Fruit fly (Drosophila melanogaster) whole organism, embryonic: ENCODE measurements around the gene CG9691.

Source experiments
- Ada2b ChIP-seq: fragments of 200-800 bp; sonication (Bioruptor generic); IDR thresholded peaks from 2 replicates; pipeline ENCODE4 v1.3.6; 2022; ENCODE audit warnings: missing biosample characterization, missing genetic modification characterization
- Antp ChIP-seq: fragments of 200-800 bp; sonication (Bioruptor generic); optimal IDR thresholded peaks from 3 replicates; lab custom pipeline; 2016; ENCODE audit warnings: missing biosample characterization, missing genetic modification characterization
- Atf-2 ChIP-seq: fragments of 200-800 bp; sonication (Bioruptor generic); optimal IDR thresholded peaks from 2 replicates; lab custom pipeline; 2016; ENCODE audit warnings: missing biosample characterization, missing genetic modification characterization
- Bteb2 ChIP-seq: fragments of 200-800 bp; sonication (Bioruptor generic); optimal IDR thresholded peaks from 2 replicates; lab custom pipeline; 2016; ENCODE audit warnings: missing biosample characterization, missing genetic modification characterization
- CG10366 ChIP-seq: fragments of 200-800 bp; sonication (Bioruptor generic); IDR thresholded peaks from 2 replicates; pipeline ENCODE4 v1.3.6; 2022; ENCODE audit warnings: missing biosample characterization, missing genetic modification characterization
- CG11456 ChIP-seq: fragments of 200-800 bp; sonication (Bioruptor generic); IDR thresholded peaks from 3 replicates; pipeline ENCODE4 v1.3.6; 2022; ENCODE audit warnings: missing biosample characterization, missing genetic modification characterization
- CG11504 ChIP-seq: fragments of 200-800 bp; sonication (Bioruptor generic); optimal IDR thresholded peaks from 3 replicates; lab custom pipeline; 2019; ENCODE audit warnings: missing biosample characterization, mild to moderate bottlenecking, missing genetic modification characterization, moderate library complexity
- CG14050 ChIP-seq: fragments of 200-800 bp; sonication (Bioruptor generic); IDR thresholded peaks from 3 replicates; pipeline ENCODE4 v1.3.6; 2022; ENCODE audit warnings: missing biosample characterization, missing genetic modification characterization
- CG14441 ChIP-seq: fragments of 200-800 bp; sonication (Bioruptor generic); IDR thresholded peaks from 2 replicates; pipeline ENCODE4 v1.3.6; 2022; ENCODE audit warnings: missing biosample characterization, missing genetic modification characterization
- CG2889 ChIP-seq: fragments of 200-800 bp; sonication (Bioruptor generic); IDR thresholded peaks from 3 replicates; pipeline ENCODE4 v1.3.6; 2022; ENCODE audit warnings: missing biosample characterization, missing genetic modification characterization
- CG32532 ChIP-seq: fragments of 200-800 bp; sonication (Bioruptor generic); IDR thresholded peaks from 2 replicates; pipeline ENCODE4 v1.3.6; 2022; ENCODE audit warnings: missing biosample characterization, missing genetic modification characterization
- CG32772 ChIP-seq: fragments of 200-800 bp; sonication (Bioruptor generic); IDR thresholded peaks from 2 replicates; pipeline ENCODE4 v1.3.6; 2022; ENCODE audit warnings: missing biosample characterization, missing genetic modification characterization
- CG3995 ChIP-seq: fragments of 200-800 bp; sonication (Bioruptor generic); optimal IDR thresholded peaks from 3 replicates; lab custom pipeline; 2016; ENCODE audit warnings: missing biosample characterization, missing genetic modification characterization
- CG5953 ChIP-seq: fragments of 200-800 bp; sonication (Bioruptor generic); IDR thresholded peaks from 2 replicates; pipeline ENCODE4 v1.3.6; 2022; ENCODE audit warnings: missing biosample characterization, missing genetic modification characterization
- CG6689 ChIP-seq: fragments of 200-800 bp; sonication (Bioruptor generic); IDR thresholded peaks from 2 replicates; pipeline ENCODE4 v1.3.6; 2022; ENCODE audit warnings: missing biosample characterization, missing genetic modification characterization
- CG7357 ChIP-seq: fragments of 200-800 bp; sonication (Bioruptor generic); IDR thresholded peaks from 3 replicates; pipeline ENCODE4 v1.3.6; 2022; ENCODE audit warnings: missing biosample characterization, missing genetic modification characterization
- CG7372 ChIP-seq: fragments of 200-800 bp; sonication (Bioruptor generic); IDR thresholded peaks from 2 replicates; pipeline ENCODE4 v1.3.6; 2022; ENCODE audit warnings: missing biosample characterization, missing genetic modification characterization
- CG9932 ChIP-seq: fragments of 200-800 bp; sonication (Bioruptor generic); IDR thresholded peaks from 2 replicates; pipeline ENCODE4 v1.3.6; 2022; ENCODE audit warnings: missing biosample characterization, missing genetic modification characterization
- E2f1 ChIP-seq: fragments of 200-800 bp; sonication (Bioruptor generic); IDR thresholded peaks from 2 replicates; pipeline ENCODE4 v1.3.6; 2022; ENCODE audit warnings: missing biosample characterization, missing genetic modification characterization
- Ets65A ChIP-seq: fragments of 200-800 bp; sonication (Bioruptor generic); peaks from one replicate; lab custom pipeline; 2016; ENCODE audit warnings: missing biosample characterization, missing genetic modification characterization
- H2.0 ChIP-seq: fragments of 200-800 bp; sonication (Bioruptor generic); IDR thresholded peaks from 2 replicates; pipeline ENCODE4 v1.3.6; 2022; ENCODE audit warnings: missing biosample characterization, missing genetic modification characterization
- Lim3 ChIP-seq: fragments of 200-800 bp; sonication (Bioruptor generic); IDR thresholded peaks from 2 replicates; pipeline ENCODE4 v1.3.6; 2022; ENCODE audit warnings: missing biosample characterization, missing genetic modification characterization
- NFAT ChIP-seq: fragments of 200-800 bp; sonication (Bioruptor generic); IDR thresholded peaks from 2 replicates; pipeline ENCODE4 v1.3.6; 2022; ENCODE audit warnings: missing biosample characterization, missing genetic modification characterization
- Oaz ChIP-seq: fragments of 200-800 bp; sonication (Bioruptor generic); IDR thresholded peaks from 2 replicates; pipeline ENCODE4 v1.3.6; 2022; ENCODE audit warnings: missing biosample characterization, missing genetic modification characterization
- Optix ChIP-seq: fragments of 200-800 bp; sonication (Bioruptor generic); IDR thresholded peaks from 3 replicates; pipeline ENCODE4 v1.3.6; 2022; ENCODE audit warnings: missing biosample characterization, missing genetic modification characterization
- Rfx ChIP-seq: fragments of 200-800 bp; sonication (Bioruptor generic); IDR thresholded peaks from 2 replicates; pipeline ENCODE4 v1.3.6; 2022; ENCODE audit warnings: missing biosample characterization, missing genetic modification characterization
- Rx ChIP-seq: fragments of 200-800 bp; sonication (Bioruptor generic); IDR thresholded peaks from 2 replicates; pipeline ENCODE4 v1.3.6; 2022; ENCODE audit warnings: missing biosample characterization, missing genetic modification characterization
- Sox102F ChIP-seq: fragments of 200-800 bp; sonication (Bioruptor generic); optimal IDR thresholded peaks from 2 replicates; lab custom pipeline; 2018; ENCODE audit warnings: missing biosample characterization, mild to moderate bottlenecking, missing genetic modification characterization, moderate library complexity
- ap ChIP-seq: fragments of 200-800 bp; sonication (Bioruptor generic); IDR thresholded peaks from 2 replicates; pipeline ENCODE4 v1.3.6; 2022; ENCODE audit warnings: missing biosample characterization, missing genetic modification characterization
- ase ChIP-seq: fragments of 200-800 bp; sonication (Bioruptor generic); IDR thresholded peaks from 3 replicates; pipeline ENCODE4 v1.3.6; 2022; ENCODE audit warnings: missing biosample characterization, missing genetic modification characterization
- crp ChIP-seq, 2 experiments: fragments of 200-800 bp; sonication (Bioruptor generic); optimal IDR thresholded peaks; 2 replicates in 1 of 2; 3 replicates in 1 of 2; lab custom pipeline; 2017; ENCODE audit warnings: missing biosample characterization in 2 of 2, missing genetic modification characterization in 2 of 2, mild to moderate bottlenecking in 1 of 2, moderate library complexity in 1 of 2
- dysf ChIP-seq: fragments of 200-800 bp; sonication (Bioruptor generic); IDR thresholded peaks from 3 replicates; pipeline ENCODE4 v1.3.6; 2022; ENCODE audit warnings: missing biosample characterization, missing genetic modification characterization
- hkb ChIP-seq, 2 experiments: fragments of 200-800 bp in 1 of 2; fragments of >200 bp in 1 of 2; sonication (Bioruptor generic) in 1 of 2; IDR thresholded peaks in 1 of 2; optimal IDR thresholded peaks in 1 of 2; 2 replicates each; pipeline versions ENCODE4 v1.3.6 to Lab custom; 2017 to 2022; ENCODE audit warnings: missing biosample characterization in 1 of 2, missing genetic modification characterization in 1 of 2
- ken ChIP-seq: fragments of 200-800 bp; sonication (Bioruptor generic); IDR thresholded peaks from 3 replicates; pipeline ENCODE4 v1.3.6; 2022; ENCODE audit warnings: missing biosample characterization, missing genetic modification characterization
- lmd ChIP-seq: fragments of 200-800 bp; sonication (Bioruptor generic); IDR thresholded peaks from 2 replicates; pipeline ENCODE4 v1.3.6; 2022; ENCODE audit warnings: missing biosample characterization, missing genetic modification characterization
- maf-S ChIP-seq: fragments of 200-800 bp; sonication (Bioruptor generic); optimal IDR thresholded peaks from 2 replicates; lab custom pipeline; 2016; ENCODE audit warnings: missing biosample characterization, missing genetic modification characterization
- pan ChIP-seq, 4 experiments: fragments of >200 bp in 3 of 4; fragments of 200-800 bp in 1 of 4; sonication (Bioruptor generic) in 1 of 4; optimal IDR thresholded peaks in 3 of 4; IDR thresholded peaks in 1 of 4; 2 replicates each; pipeline versions ENCODE4 v1.3.6 to Lab custom; 2017 to 2022; ENCODE audit warnings: missing biosample characterization in 2 of 4, missing genetic modification characterization in 2 of 4, mixed read lengths in 1 of 4
- phol ChIP-seq: fragments of 200-800 bp; sonication (Bioruptor generic); optimal IDR thresholded peaks from 3 replicates; lab custom pipeline; 2018; ENCODE audit warnings: missing biosample characterization, mild to moderate bottlenecking, missing genetic modification characterization, moderate library complexity
- prd ChIP-seq, 3 experiments: fragments of >200 bp in 2 of 3; fragments of 200-800 bp in 1 of 3; sonication (Bioruptor generic) in 1 of 3; optimal IDR thresholded peaks in 2 of 3; IDR thresholded peaks in 1 of 3; 2 replicates in 2 of 3; 3 replicates in 1 of 3; pipeline versions ENCODE4 v1.3.6 to Lab custom; 2017 to 2022; ENCODE audit warnings: missing biosample characterization in 1 of 3, missing genetic modification characterization in 1 of 3
- row ChIP-seq: fragments of 200-800 bp; sonication (Bioruptor generic); IDR thresholded peaks from 3 replicates; pipeline ENCODE4 v1.3.6; 2022; ENCODE audit warnings: missing biosample characterization, missing genetic modification characterization
- salm ChIP-seq: fragments of 200-800 bp; sonication (Bioruptor generic); optimal IDR thresholded peaks from 2 replicates; lab custom pipeline; 2018; ENCODE audit warnings: missing biosample characterization, mild to moderate bottlenecking, missing genetic modification characterization
- sens ChIP-seq: fragments of 200-800 bp; sonication (Bioruptor generic); peaks from one replicate; lab custom pipeline; 2016; ENCODE audit warnings: missing biosample characterization, missing genetic modification characterization
- seq ChIP-seq: fragments of 200-800 bp; sonication (Bioruptor generic); IDR thresholded peaks from 2 replicates; pipeline ENCODE4 v1.3.6; 2022; ENCODE audit warnings: missing biosample characterization, missing genetic modification characterization
- sisA ChIP-seq: fragments of 200-800 bp; sonication (Bioruptor generic); IDR thresholded peaks from 2 replicates; pipeline ENCODE4 v1.3.6; 2022; ENCODE audit warnings: missing biosample characterization, missing genetic modification characterization
- slbo ChIP-seq: fragments of 200-800 bp; sonication (Bioruptor generic); IDR thresholded peaks from 2 replicates; pipeline ENCODE4 v1.3.6; 2022; ENCODE audit warnings: missing biosample characterization, missing genetic modification characterization
- sr ChIP-seq: fragments of 200-800 bp; sonication (Bioruptor generic); IDR thresholded peaks from 3 replicates; pipeline ENCODE4 v1.3.6; 2022; ENCODE audit warnings: missing biosample characterization, missing genetic modification characterization
- ssp ChIP-seq: fragments of 200-800 bp; sonication (Bioruptor generic); IDR thresholded peaks from 2 replicates; pipeline ENCODE4 v1.3.6; 2022; ENCODE audit warnings: missing biosample characterization, missing genetic modification characterization
- stc ChIP-seq: fragments of 200-800 bp; sonication (Bioruptor generic); IDR thresholded peaks from 2 replicates; pipeline ENCODE4 v1.3.6; 2022; ENCODE audit warnings: missing biosample characterization, missing genetic modification characterization
- ttk ChIP-seq: fragments of 200-800 bp; sonication (Bioruptor generic); IDR thresholded peaks from 2 replicates; pipeline ENCODE4 v2.1.2; 2022; ENCODE audit warnings: missing biosample characterization, missing genetic modification characterization
- yki ChIP-seq: fragments of >200 bp; optimal IDR thresholded peaks from 3 replicates; lab custom pipeline; 2018

Gene CG9691

dm6 chrX:9909384-9909783 lies 25.1 kb downstream of the CG9691 start:
- TF ChIP-seq CG6689 (GFP tag; lab: Robert Waterston, UW) (0 out of 2 replicates have a peak, but pooled peaks have one; percentile 19), seq (0 out of 2 replicates have a peak, but pooled peaks have one; percentile 18), CG3995 (GFP tag; lab: Kevin White, UChicago) (peak; percentile 65), ttk (peak; percentile 37; the same call in 1 of the 2 replicates), dysf (GFP tag; lab: Robert Waterston, UW) (peak; percentile 36; the same call in 1 of the 3 replicates), CG32772 (0 out of 2 replicates have a peak, but pooled peaks have one; percentile 32), ap (GFP tag; lab: Robert Waterston, UW) (peak; percentile 31; the same call in 1 of the 2 replicates), slbo (GFP tag; lab: Robert Waterston, UW) (peak; percentile 45), CG32532 (GFP tag; lab: Robert Waterston, UW) (peak; percentile 19; the same call in 1 of the 2 replicates), H2.0 (GFP tag; lab: Robert Waterston, UW) (peak; percentile 27; the same call in 1 of the 2 replicates), ken (GFP tag; lab: Robert Waterston, UW) (peak; percentile 48; the same call in 1 of the 3 replicates), Ets65A (peak; percentile 90), CG14050 (GFP tag; lab: Robert Waterston, UW) (no peak), sr (GFP tag; lab: Robert Waterston, UW) (peak; percentile 21; the same call in 1 of the 3 replicates), Rfx (GFP tag; lab: Robert Waterston, UW) (peak; percentile 64), Lim3 (GFP tag; lab: Robert Waterston, UW) (no peak), row (GFP tag; lab: Robert Waterston, UW) (peak; percentile 29; the same call in 1 of the 3 replicates), CG14441 (peak; percentile 39; the same call in 1 of the 2 replicates), stc (GFP tag; lab: Robert Waterston, UW) (0 out of 2 replicates have a peak, but pooled peaks have one; percentile 22), Ada2b (peak; percentile 37; the same call in 1 of the 2 replicates), ase (GFP tag; lab: Robert Waterston, UW) (0 out of 3 replicates have a peak, but pooled peaks have one; percentile 28), CG11456 (GFP tag; lab: Robert Waterston, UW) (0 out of 3 replicates have a peak, but pooled peaks have one; percentile 49), prd (optimal IDR thresholded peaks at IDR 0.05; lab: Kevin White, UChicago) (no peak), prd (GFP tag; IDR thresholded peaks at IDR 0.05; lab: Robert Waterston, UW) (peak; percentile 34; the same call in 1 of the 3 replicates), ssp (GFP tag; lab: Robert Waterston, UW) (no peak), CG7357 (GFP tag; lab: Robert Waterston, UW) (0 out of 3 replicates have a peak, but pooled peaks have one; percentile 26), Atf-2 (GFP tag; lab: Kevin White, UChicago) (no peak), CG11504 (tag; lab: Kevin White, UChicago) (peak; percentile 20), Sox102F (GFP tag; lab: Kevin White, UChicago) (peak; percentile 1), sens (peak; percentile 58), NFAT (GFP tag; lab: Robert Waterston, UW) (0 out of 2 replicates have a peak, but pooled peaks have one; percentile 30), salm (tag; lab: Kevin White, UChicago) (no peak), CG2889 (0 out of 3 replicates have a peak, but pooled peaks have one; percentile 12), pan (optimal IDR thresholded peaks at IDR 0.05; lab: Kevin White, UChicago) (no peak), pan (GFP tag; optimal IDR thresholded peaks at IDR 0.05 in 1 of 2, IDR thresholded peaks at IDR 0.05 in 1 of 2) (peak in 1 of 2 experiments; percentile 45), lmd (GFP tag; lab: Robert Waterston, UW) (peak; percentile 43; the same call in 1 of the 2 replicates), Optix (GFP tag; lab: Robert Waterston, UW) (no peak), phol (tag; lab: Kevin White, UChicago) (no peak), maf-S (no peak), hkb (optimal IDR thresholded peaks at IDR 0.05; lab: Kevin White, UChicago) (no peak), hkb (GFP tag; IDR thresholded peaks at IDR 0.05; lab: Robert Waterston, UW) (peak; percentile 37; the same call in 1 of the 2 replicates), CG5953 (GFP tag; lab: Robert Waterston, UW) (0 out of 2 replicates have a peak, but pooled peaks have one; percentile 35), sisA (GFP tag; lab: Robert Waterston, UW) (peak; percentile 44), Bteb2 (GFP tag; lab: Kevin White, UChicago) (no peak), Antp (peak; percentile 2), CG9932 (peak; percentile 39), yki (lab: Kevin White, UChicago) (no peak), CG7372 (GFP tag; lab: Robert Waterston, UW) (no peak), E2f1 (GFP tag; lab: Robert Waterston, UW) (peak; percentile 9; the same call in 1 of the 2 replicates), CG10366 (GFP tag; lab: Robert Waterston, UW) (peak; percentile 13; the same call in 1 of the 2 replicates), crp (GFP tag; optimal IDR thresholded peaks at IDR 0.05; lab: Kevin White, UChicago) (peak in 1 of 2 experiments; percentile 13), Rx (GFP tag; lab: Robert Waterston, UW) (0 out of 2 replicates have a peak, but pooled peaks have one; percentile 15), Oaz (GFP tag; lab: Robert Waterston, UW) (peak; percentile 52; the same call in 1 of the 2 replicates)
